Fruit fly (Drosophila melanogaster) whole organism, embryonic: ENCODE results near the gene CG32700.
A peak's percentile ranks its signal among the peaks of the same experiment; 100 is the strongest.

Source experiments
- Adf1 ChIP-seq: fragments of 200-800 bp; sonication (Bioruptor generic); IDR thresholded peaks from 2 replicates; pipeline ENCODE4 v1.3.6; 2022; ENCODE audit warnings: missing biosample characterization, missing genetic modification characterization
- Awh ChIP-seq: fragments of 200-800 bp; sonication (Bioruptor generic); IDR thresholded peaks from 2 replicates; pipeline ENCODE4, ENCODE4 v1.3.6; 2022; ENCODE audit warnings: missing biosample characterization, missing genetic modification characterization
- B-H2 ChIP-seq: fragments of 200-800 bp; sonication (Bioruptor generic); optimal IDR thresholded peaks from 2 replicates; lab custom pipeline; 2018; ENCODE audit warnings: missing biosample characterization, mild to moderate bottlenecking, missing genetic modification characterization
- CG10147 ChIP-seq: fragments of 200-800 bp; sonication (Bioruptor generic); optimal IDR thresholded peaks from 2 replicates; lab custom pipeline; 2019; ENCODE audit warnings: missing biosample characterization, mild to moderate bottlenecking, missing genetic modification characterization, moderate library complexity
- CG12155 ChIP-seq: fragments of 200-800 bp; sonication (Bioruptor generic); optimal IDR thresholded peaks from 3 replicates; lab custom pipeline; 2016; ENCODE audit warnings: missing biosample characterization, missing genetic modification characterization
- CG12769 ChIP-seq: fragments of 200-800 bp; sonication (Bioruptor generic); optimal IDR thresholded peaks from 2 replicates; lab custom pipeline; 2019; ENCODE audit warnings: missing biosample characterization, mild to moderate bottlenecking, missing genetic modification characterization, moderate library complexity
- CG13624 ChIP-seq: fragments of 200-800 bp; sonication (Bioruptor generic); optimal IDR thresholded peaks from 2 replicates; lab custom pipeline; 2016; ENCODE audit warnings: missing biosample characterization, missing genetic modification characterization
- CG14050 ChIP-seq: fragments of 200-800 bp; sonication (Bioruptor generic); IDR thresholded peaks from 3 replicates; pipeline ENCODE4 v1.3.6; 2022; ENCODE audit warnings: missing biosample characterization, missing genetic modification characterization
- CG15479 ChIP-seq: fragments of 200-800 bp; sonication (Bioruptor generic); optimal IDR thresholded peaks from 3 replicates; lab custom pipeline; 2019; ENCODE audit warnings: missing biosample characterization, mild to moderate bottlenecking, missing genetic modification characterization, moderate library complexity
- CG15601 ChIP-seq: fragments of 200-800 bp; sonication (Bioruptor generic); optimal IDR thresholded peaks from 3 replicates; lab custom pipeline; 2019; ENCODE audit warnings: missing biosample characterization, mild to moderate bottlenecking, missing genetic modification characterization, moderate library complexity
- CG18764 ChIP-seq: fragments of 200-800 bp; sonication (Bioruptor generic); optimal IDR thresholded peaks from 3 replicates; lab custom pipeline; 2016; ENCODE audit warnings: missing biosample characterization, missing genetic modification characterization
- CG30431 ChIP-seq: fragments of 200-800 bp; sonication (Bioruptor generic); optimal IDR thresholded peaks from 2 replicates; lab custom pipeline; 2017; ENCODE audit warnings: missing biosample characterization, missing genetic modification characterization
- CG3065 ChIP-seq: fragments of 200-800 bp; sonication (Bioruptor generic); optimal IDR thresholded peaks from 2 replicates; lab custom pipeline; 2016; ENCODE audit warnings: missing biosample characterization, missing genetic modification characterization
- CG33213 ChIP-seq: fragments of 200-800 bp; sonication (Bioruptor generic); optimal IDR thresholded peaks from 3 replicates; lab custom pipeline; 2016; ENCODE audit warnings: missing biosample characterization, missing genetic modification characterization
- CG34376 ChIP-seq: fragments of 200-800 bp; sonication (Bioruptor generic); optimal IDR thresholded peaks from 2 replicates; lab custom pipeline; 2018; ENCODE audit warnings: missing biosample characterization, mild to moderate bottlenecking, missing genetic modification characterization
- CG34422 ChIP-seq: fragments of 200-800 bp; sonication (Bioruptor generic); IDR thresholded peaks from 3 replicates; pipeline ENCODE4 v1.3.6; 2022; ENCODE audit warnings: missing biosample characterization, missing genetic modification characterization
- CG5180 ChIP-seq: fragments of 200-800 bp; sonication (Bioruptor generic); optimal IDR thresholded peaks from 3 replicates; lab custom pipeline; 2017; ENCODE audit warnings: missing biosample characterization, missing genetic modification characterization, mild to moderate bottlenecking, moderate library complexity, missing genetic modification reagents
- CG8290 ChIP-seq, 3 experiments: fragments of 200-800 bp; sonication (Bioruptor generic); optimal IDR thresholded peaks; 2 replicates each; lab custom pipeline; 2016 to 2019; ENCODE audit warnings: missing biosample characterization in 3 of 3, missing genetic modification characterization in 3 of 3, mild to moderate bottlenecking in 2 of 3, moderate library complexity in 1 of 3
- CG8478 ChIP-seq: fragments of >200 bp; optimal IDR thresholded peaks from 2 replicates; lab custom pipeline; 2018
- CG9609 ChIP-seq: fragments of 200-800 bp; sonication (Bioruptor generic); optimal IDR thresholded peaks from 3 replicates; lab custom pipeline; 2016; ENCODE audit warnings: missing biosample characterization, missing genetic modification characterization
- CoRest ChIP-seq: fragments of 200-800 bp; sonication (Bioruptor generic); optimal IDR thresholded peaks from 3 replicates; lab custom pipeline; 2018; ENCODE audit warnings: missing biosample characterization, mild to moderate bottlenecking, missing genetic modification characterization, moderate library complexity
- Doc3 ChIP-seq: fragments of 200-800 bp; sonication (Bioruptor generic); IDR thresholded peaks from 3 replicates; pipeline ENCODE4 v1.3.6; 2022; ENCODE audit warnings: missing biosample characterization, missing genetic modification characterization; ENCODE audit not compliant: partially characterized antibody
- Drgx ChIP-seq: fragments of 200-800 bp; sonication (Bioruptor generic); IDR thresholded peaks from 2 replicates; pipeline ENCODE4 v1.3.6; 2022; ENCODE audit warnings: missing biosample characterization, missing genetic modification characterization
- E2f2 ChIP-seq: fragments of 200-800 bp; sonication (Bioruptor generic); IDR thresholded peaks from 2 replicates; pipeline ENCODE4 v1.3.6; 2022; ENCODE audit warnings: missing biosample characterization, missing genetic modification characterization
- HLH4C ChIP-seq: fragments of 200-800 bp; sonication (Bioruptor generic); IDR thresholded peaks from 3 replicates; pipeline ENCODE4 v1.3.6; 2022; ENCODE audit warnings: missing biosample characterization, missing genetic modification characterization; ENCODE audit not compliant: partially characterized antibody
- Hey ChIP-seq: fragments of 200-800 bp; sonication (Bioruptor generic); optimal IDR thresholded peaks from 3 replicates; lab custom pipeline; 2018; ENCODE audit warnings: missing biosample characterization, mild to moderate bottlenecking, missing genetic modification characterization
- Hr39 ChIP-seq: fragments of >200 bp; optimal IDR thresholded peaks from 2 replicates; lab custom pipeline; 2017
- Nf-YC ChIP-seq: fragments of 200-800 bp; optimal IDR thresholded peaks from 3 replicates; lab custom pipeline; 2019; ENCODE audit warnings: missing biosample characterization, mild to moderate bottlenecking, missing genetic modification characterization, moderate library complexity
- Rfx ChIP-seq: fragments of 200-800 bp; sonication (Bioruptor generic); IDR thresholded peaks from 2 replicates; pipeline ENCODE4 v1.3.6; 2022; ENCODE audit warnings: missing biosample characterization, missing genetic modification characterization
- Six4 ChIP-seq: fragments of 200-800 bp; sonication (Bioruptor generic); optimal IDR thresholded peaks from 2 replicates; lab custom pipeline; 2016; ENCODE audit warnings: missing biosample characterization, missing genetic modification characterization
- Sox102F ChIP-seq: fragments of 200-800 bp; sonication (Bioruptor generic); optimal IDR thresholded peaks from 2 replicates; lab custom pipeline; 2018; ENCODE audit warnings: missing biosample characterization, mild to moderate bottlenecking, missing genetic modification characterization, moderate library complexity
- YL-1 ChIP-seq: fragments of 200-800 bp; sonication (Bioruptor generic); optimal IDR thresholded peaks from 3 replicates; lab custom pipeline; 2017; ENCODE audit warnings: missing biosample characterization, mild to moderate bottlenecking, missing genetic modification characterization
- cas ChIP-seq: fragments of 200-800 bp; sonication (Bioruptor generic); IDR thresholded peaks from 2 replicates; pipeline ENCODE4 v1.3.6; 2022; ENCODE audit warnings: missing biosample characterization, missing genetic modification characterization
- croc ChIP-seq: fragments of 200-800 bp; sonication (Bioruptor generic); conservative IDR thresholded peaks from 3 replicates; pipeline ENCODE4 v1.3.6; 2022; ENCODE audit warnings: missing biosample characterization, missing genetic modification characterization
- gcm ChIP-seq: fragments of 200-800 bp; sonication (Bioruptor generic); optimal IDR thresholded peaks from 2 replicates; lab custom pipeline; 2019; ENCODE audit warnings: missing biosample characterization, mild to moderate bottlenecking, missing genetic modification characterization, moderate library complexity
- ham ChIP-seq: fragments of 200-800 bp; sonication (Bioruptor generic); IDR thresholded peaks from 2 replicates; pipeline ENCODE4 v1.3.6; 2022; ENCODE audit warnings: missing biosample characterization, missing genetic modification characterization
- insv ChIP-seq, 2 experiments: fragments of 200-800 bp; sonication (Bioruptor generic); optimal IDR thresholded peaks; 3 replicates each; lab custom pipeline; 2016 to 2018; ENCODE audit warnings: missing biosample characterization in 2 of 2, missing genetic modification characterization in 2 of 2
- knrl ChIP-seq: fragments of 200-800 bp; sonication (Bioruptor generic); IDR thresholded peaks from 3 replicates; pipeline ENCODE4 v1.3.6; 2022; ENCODE audit warnings: missing biosample characterization, missing genetic modification characterization; ENCODE audit not compliant: partially characterized antibody
- lab ChIP-seq: fragments of 200-800 bp; sonication (Bioruptor generic); optimal IDR thresholded peaks from 3 replicates; lab custom pipeline; 2017; ENCODE audit warnings: missing biosample characterization, missing genetic modification characterization, mild to moderate bottlenecking, moderate library complexity, missing genetic modification reagents
- pan ChIP-seq, 4 experiments: fragments of >200 bp in 3 of 4; fragments of 200-800 bp in 1 of 4; sonication (Bioruptor generic) in 1 of 4; optimal IDR thresholded peaks in 3 of 4; IDR thresholded peaks in 1 of 4; 2 replicates each; pipeline versions ENCODE4 v1.3.6 to Lab custom; 2017 to 2022; ENCODE audit warnings: missing biosample characterization in 2 of 4, missing genetic modification characterization in 2 of 4, mixed read lengths in 1 of 4
- pita ChIP-seq: fragments of 200-800 bp; sonication (Bioruptor generic); optimal IDR thresholded peaks from 2 replicates; lab custom pipeline; 2017; ENCODE audit warnings: missing biosample characterization, mild to moderate bottlenecking, missing genetic modification characterization
- row ChIP-seq: fragments of 200-800 bp; sonication (Bioruptor generic); IDR thresholded peaks from 3 replicates; pipeline ENCODE4 v1.3.6; 2022; ENCODE audit warnings: missing biosample characterization, missing genetic modification characterization
- schlank ChIP-seq: fragments of 200-800 bp; sonication (Bioruptor generic); optimal IDR thresholded peaks from 2 replicates; lab custom pipeline; 2018; ENCODE audit warnings: missing biosample characterization, mild to moderate bottlenecking, missing genetic modification characterization
- scrt ChIP-seq: fragments of 200-800 bp; sonication (Bioruptor generic); optimal IDR thresholded peaks from 2 replicates; lab custom pipeline; 2018; ENCODE audit warnings: missing biosample characterization, mild to moderate bottlenecking, missing genetic modification characterization, moderate library complexity
- sima ChIP-seq: fragments of 200-800 bp; sonication (Bioruptor generic); optimal IDR thresholded peaks from 2 replicates; lab custom pipeline; 2016; ENCODE audit warnings: missing biosample characterization, missing genetic modification characterization
- tap ChIP-seq: fragments of 200-800 bp; optimal IDR thresholded peaks from 3 replicates; lab custom pipeline; 2019; ENCODE audit warnings: missing biosample characterization, mild to moderate bottlenecking, missing genetic modification characterization, moderate library complexity
- tin ChIP-seq: fragments of 200-800 bp; sonication (Bioruptor generic); optimal IDR thresholded peaks from 3 replicates; lab custom pipeline; 2016; ENCODE audit warnings: missing biosample characterization, missing genetic modification characterization
- tx ChIP-seq: fragments of 200-800 bp; sonication (Bioruptor generic); optimal IDR thresholded peaks from 2 replicates; lab custom pipeline; 2016; ENCODE audit warnings: missing biosample characterization, missing genetic modification characterization

CG32700 gene

dm6 chrX:9578696-9579509 lies 28.3 kb upstream of the CG32700 start (continued):
- TF ChIP-seq HLH4C (GFP tag; lab: Robert Waterston, UW) (no peak), CG15479 (GFP tag; lab: Kevin White, UChicago) (no peak), CG34422 (GFP tag; lab: Robert Waterston, UW) (peak; percentile 99), Drgx (GFP tag; lab: Robert Waterston, UW) (peak; percentile 98), ham (GFP tag; lab: Robert Waterston, UW) (peak; percentile 94), sima (GFP tag; lab: Kevin White, UChicago) (peak; percentile 95), Adf1 (GFP tag; lab: Robert Waterston, UW) (peak; percentile 92), gcm (GFP tag; lab: Kevin White, UChicago) (peak; percentile 97), CG12155 (peak; percentile 98), CG30431 (peak; percentile 99), cas (GFP tag; lab: Robert Waterston, UW) (peak; percentile 95), Hey (tag; lab: Kevin White, UChicago) (peak; percentile 85), CG33213 (GFP tag; lab: Kevin White, UChicago) (peak; percentile 98), CG18764 (peak; percentile 94), Rfx (GFP tag; lab: Robert Waterston, UW) (peak; percentile 99), YL-1 (GFP tag; lab: Kevin White, UChicago) (peak; percentile 72), tap (peak; percentile 95), croc (peak; percentile 99), E2f2 (GFP tag; lab: Robert Waterston, UW) (peak; percentile 83), Sox102F (GFP tag; lab: Kevin White, UChicago) (peak; percentile 99), Doc3 (GFP tag; lab: Robert Waterston, UW) (no peak), CG14050 (GFP tag; lab: Robert Waterston, UW) (peak; percentile 96), CG34376 (GFP tag; lab: Kevin White, UChicago) (peak; percentile 76), CG8290 (GFP tag; optimal IDR thresholded peaks at IDR 0.05; lab: Kevin White, UChicago) (peak; percentile 93), CG8290 (tag; optimal IDR thresholded peaks at IDR 0.05; lab: Kevin White, UChicago) (peak; percentile 41 to 99), CG10147 (GFP tag; lab: Kevin White, UChicago) (peak; percentile 90), knrl (GFP tag; lab: Robert Waterston, UW) (no peak), CG12769 (peak; percentile 99), CG13624 (GFP tag; lab: Kevin White, UChicago) (peak; percentile 98), insv (GFP tag; optimal IDR thresholded peaks at IDR 0.05; lab: Kevin White, UChicago) (peak; percentile 39 to 40), CG15601 (tag; lab: Kevin White, UChicago) (peak; percentile 98), scrt (GFP tag; lab: Kevin White, UChicago) (peak; percentile 92), CG9609 (GFP tag; lab: Kevin White, UChicago) (peak; percentile 98), tx (peak; percentile 98), row (GFP tag; lab: Robert Waterston, UW) (peak; percentile 98), Awh (GFP tag; lab: Robert Waterston, UW) (peak; percentile 99), Hr39 (lab: Kevin White, UChicago) (no peak), pan (optimal IDR thresholded peaks at IDR 0.05; lab: Kevin White, UChicago) (no peak), pan (GFP tag; optimal IDR thresholded peaks at IDR 0.05 in 1 of 2, IDR thresholded peaks at IDR 0.05 in 1 of 2) (peak in 1 of 2 experiments; percentile 98), Nf-YC (peak; percentile 60), tin (GFP tag; lab: Kevin White, UChicago) (peak; percentile 99), CoRest (peak; percentile 98), CG5180 (GFP tag; lab: Kevin White, UChicago) (peak; percentile 90), pita (GFP tag; lab: Kevin White, UChicago) (no peak), CG8478 (lab: Kevin White, UChicago) (no peak), B-H2 (peak; percentile 67), lab (peak; percentile 99), Six4 (GFP tag; lab: Kevin White, UChicago) (peak; percentile 98), CG3065 (GFP tag; lab: Kevin White, UChicago) (peak; percentile 97), schlank (peak; percentile 96)
